Worm (Caenorhabditis elegans) whole organism, L2 larva: ENCODE results near the gene msp-31.

ENCODE experiments used
- C34F6.9 ChIP-seq: fragments of 150-350 bp; optimal IDR thresholded peaks from 2 replicates; lab custom pipeline; 2014; ENCODE audit warnings: missing biosample characterization, missing genetic modification characterization
- F13H6.1 ChIP-seq: sonication (generic microtip); optimal IDR thresholded peaks from 2 replicates; lab custom pipeline; 2016; ENCODE audit warnings: missing genetic modification characterization, missing compliant biosample characterization
- R02D3.7 ChIP-seq: fragments of 150-350 bp; optimal IDR thresholded peaks from 2 replicates; lab custom pipeline; 2014; ENCODE audit warnings: missing biosample characterization, missing genetic modification characterization
- Y55F3AM.14 ChIP-seq: fragments of 200-800 bp; sonication (Bioruptor generic); optimal IDR thresholded peaks from 2 replicates; lab custom pipeline; 2018; ENCODE audit warnings: mild to moderate bottlenecking, missing genetic modification characterization, missing compliant biosample characterization
- ZK546.5 ChIP-seq: sonication (generic microtip); optimal IDR thresholded peaks from 2 replicates; lab custom pipeline; 2017; ENCODE audit warnings: missing biosample characterization, missing genetic modification characterization
- alr-1 ChIP-seq: fragments of 150-350 bp; optimal IDR thresholded peaks from 2 replicates; lab custom pipeline; 2014; ENCODE audit warnings: missing biosample characterization, missing genetic modification characterization
- aly-2 ChIP-seq: fragments of 150-350 bp; optimal IDR thresholded peaks from 2 replicates; lab custom pipeline; 2014; ENCODE audit warnings: missing biosample characterization, missing genetic modification characterization
- ama-1 ChIP-seq: fragments of 150-350 bp; optimal IDR thresholded peaks from 2 replicates; lab custom pipeline; 2018; ENCODE audit warnings: inconsistent platforms
- blmp-1 ChIP-seq: sonication (generic microtip); optimal IDR thresholded peaks from 2 replicates; lab custom pipeline; 2017; ENCODE audit warnings: missing genetic modification characterization, mild to moderate bottlenecking, missing compliant biosample characterization, antibody characterized with exemption, moderate library complexity; ENCODE audit not compliant: insufficient read depth
- ceh-16 ChIP-seq: fragments of 150-350 bp; optimal IDR thresholded peaks from 2 replicates; lab custom pipeline; 2014; ENCODE audit warnings: missing biosample characterization, missing genetic modification characterization
- crh-2 ChIP-seq: sonication (generic microtip); optimal IDR thresholded peaks from 2 replicates; lab custom pipeline; 2017; ENCODE audit warnings: missing biosample characterization, missing genetic modification characterization
- egl-27 ChIP-seq: sonication (generic microtip); optimal IDR thresholded peaks from 3 replicates; lab custom pipeline; 2017; ENCODE audit warnings: missing biosample characterization, missing genetic modification reagents, missing genetic modification characterization
- elt-3 ChIP-seq: sonication (generic microtip); optimal IDR thresholded peaks from 2 replicates; lab custom pipeline; 2017; ENCODE audit warnings: missing biosample characterization, missing genetic modification characterization
- fos-1 ChIP-seq: fragments of 150-350 bp; optimal IDR thresholded peaks from 2 replicates; lab custom pipeline; 2014; ENCODE audit warnings: missing biosample characterization, missing genetic modification characterization
- gmeb-1 ChIP-seq: fragments of 150-350 bp; optimal IDR thresholded peaks from 2 replicates; lab custom pipeline; 2014; ENCODE audit warnings: missing biosample characterization, missing genetic modification characterization
- lin-11 ChIP-seq: fragments of 150-350 bp; sonication (generic microtip); optimal IDR thresholded peaks from 2 replicates; lab custom pipeline; 2014; ENCODE audit warnings: missing biosample characterization, missing genetic modification characterization, inconsistent platforms, mixed read lengths
- lin-13 ChIP-seq: fragments of 150-350 bp; optimal IDR thresholded peaks from 2 replicates; lab custom pipeline; 2014; ENCODE audit warnings: missing biosample characterization, missing genetic modification reagents, missing genetic modification characterization
- lin-39 ChIP-seq: fragments of 150-350 bp; optimal IDR thresholded peaks from 2 replicates; lab custom pipeline; 2014; ENCODE audit warnings: missing biosample characterization, missing genetic modification reagents, missing genetic modification characterization
- lsy-2 ChIP-seq, 2 experiments: fragments of 150-350 bp in 1 of 2; sonication (generic microtip) in 1 of 2; optimal IDR thresholded peaks; 2 replicates each; lab custom pipeline; 2014 to 2017; ENCODE audit warnings: missing biosample characterization in 2 of 2, missing genetic modification characterization in 2 of 2
- mab-5 ChIP-seq: fragments of 150-350 bp; optimal IDR thresholded peaks from 2 replicates; lab custom pipeline; 2014; ENCODE audit warnings: missing biosample characterization, missing genetic modification characterization
- mdl-1 ChIP-seq, 2 experiments: fragments of 150-350 bp in 1 of 2; sonication (generic microtip) in 1 of 2; optimal IDR thresholded peaks; 2 replicates each; lab custom pipeline; 2017; ENCODE audit warnings: missing biosample characterization in 2 of 2, missing genetic modification characterization in 2 of 2
- nhr-10 ChIP-seq: sonication (generic microtip); optimal IDR thresholded peaks from 2 replicates; lab custom pipeline; 2017; ENCODE audit warnings: missing biosample characterization, missing genetic modification characterization
- nhr-12 ChIP-seq: fragments of 150-350 bp; optimal IDR thresholded peaks from 2 replicates; lab custom pipeline; 2014; ENCODE audit warnings: missing biosample characterization, missing genetic modification characterization
- nhr-129 ChIP-seq: fragments of 150-350 bp; optimal IDR thresholded peaks from 2 replicates; lab custom pipeline; 2014; ENCODE audit warnings: missing biosample characterization, missing genetic modification characterization
- nhr-21 ChIP-seq: fragments of 150-350 bp; optimal IDR thresholded peaks from 2 replicates; lab custom pipeline; 2014; ENCODE audit warnings: missing biosample characterization, missing genetic modification characterization
- nhr-23 ChIP-seq: fragments of 150-350 bp; optimal IDR thresholded peaks from 2 replicates; lab custom pipeline; 2014; ENCODE audit warnings: missing biosample characterization, missing genetic modification reagents, missing genetic modification characterization
- nhr-25 ChIP-seq: fragments of 150-350 bp; sonication (generic microtip); optimal IDR thresholded peaks from 3 replicates; lab custom pipeline; 2014; ENCODE audit warnings: missing biosample characterization, missing genetic modification characterization
- nhr-6 ChIP-seq: fragments of 150-350 bp; optimal IDR thresholded peaks from 2 replicates; lab custom pipeline; 2014; ENCODE audit warnings: missing biosample characterization, missing genetic modification characterization
- peb-1 ChIP-seq: fragments of 150-350 bp; optimal IDR thresholded peaks from 2 replicates; lab custom pipeline; 2014; ENCODE audit warnings: missing biosample characterization, missing genetic modification characterization
- sem-4 ChIP-seq: fragments of 150-350 bp; optimal IDR thresholded peaks from 2 replicates; lab custom pipeline; 2014; ENCODE audit warnings: missing biosample characterization, missing genetic modification reagents, missing genetic modification characterization
- skn-1 ChIP-seq: sonication (generic microtip); optimal IDR thresholded peaks from 2 replicates; lab custom pipeline; 2017; ENCODE audit warnings: missing biosample characterization, missing genetic modification characterization
- sma-3 ChIP-seq: sonication (generic microtip); optimal IDR thresholded peaks from 2 replicates; lab custom pipeline; 2016; ENCODE audit warnings: missing genetic modification reagents, missing genetic modification characterization, missing compliant biosample characterization
- sma-9 ChIP-seq, 2 experiments: fragments of 150-350 bp in 1 of 2; sonication (generic microtip) in 1 of 2; optimal IDR thresholded peaks; 2 replicates each; lab custom pipeline; 2014 to 2016; ENCODE audit warnings: missing genetic modification characterization in 2 of 2, mild to moderate bottlenecking in 1 of 2, missing biosample characterization in 1 of 2, missing compliant biosample characterization in 1 of 2, missing genetic modification reagents in 1 of 2, moderate library complexity in 1 of 2
- snpc-4 ChIP-seq: fragments of 150-350 bp; optimal IDR thresholded peaks from 2 replicates; lab custom pipeline; 2014; ENCODE audit warnings: missing biosample characterization, missing genetic modification characterization
- unc-55 ChIP-seq: fragments of 150-350 bp; sonication (generic microtip); optimal IDR thresholded peaks from 3 replicates; lab custom pipeline; 2014; ENCODE audit warnings: missing biosample characterization, missing genetic modification reagents, missing genetic modification characterization
- unc-62 ChIP-seq: fragments of 150-350 bp; optimal IDR thresholded peaks from 2 replicates; lab custom pipeline; 2014; ENCODE audit warnings: missing biosample characterization, missing genetic modification reagents, missing genetic modification characterization
- zag-1 ChIP-seq: fragments of 150-350 bp; optimal IDR thresholded peaks from 2 replicates; lab custom pipeline; 2014; ENCODE audit warnings: missing biosample characterization, missing genetic modification characterization
- ztf-1 ChIP-seq: fragments of 200-800 bp; sonication (Bioruptor generic); conservative IDR thresholded peaks from 2 replicates; pipeline ENCODE4 v1.3.6; 2022; ENCODE audit warnings: missing genetic modification characterization, missing compliant biosample characterization
- ztf-11 ChIP-seq: sonication (generic microtip); optimal IDR thresholded peaks from 2 replicates; lab custom pipeline; 2017; ENCODE audit warnings: missing biosample characterization, missing genetic modification characterization
- ztf-4 ChIP-seq: fragments of 150-350 bp; optimal IDR thresholded peaks from 2 replicates; lab custom pipeline; 2014; ENCODE audit warnings: missing biosample characterization, missing genetic modification characterization

Gene msp-31

DNA sequence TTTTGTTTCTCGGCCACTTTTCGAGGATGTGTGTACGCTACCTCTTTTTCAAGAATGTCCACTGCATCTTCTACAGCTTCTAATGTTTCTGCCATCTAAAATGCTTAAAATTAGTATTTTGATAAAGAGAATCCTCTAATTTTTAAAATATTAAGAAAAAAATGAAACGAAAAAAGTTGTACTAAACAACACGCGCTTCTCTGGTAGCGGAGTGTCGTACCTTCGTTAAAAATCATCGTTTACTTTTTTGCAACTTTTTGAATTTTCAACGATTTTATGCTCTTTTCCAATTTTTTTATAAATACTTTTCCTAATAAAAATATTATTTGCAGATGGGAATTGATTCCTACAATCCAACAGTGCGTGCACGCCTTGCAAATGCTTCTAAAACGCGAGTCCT lies 29.3 kb upstream of the msp-31 start, which contains the start of the genes gldi-11 and ZK546.2:
Gene gldi-11, minus strand, starts transcription at position 95 of the 400 bp plus-strand sequence.
Gene ZK546.2, plus strand, starts transcription at position 333 of the 400 bp plus-strand sequence.
- TF ChIP-seq C34F6.9 (tag; lab: Kevin White, UChicago) (peak; percentile 39), ama-1 (peak; percentile 49), unc-55 (GFP tag; lab: Kevin White, UChicago) (peak; percentile 27), nhr-6 (tag; lab: Kevin White, UChicago) (no peak), lsy-2 (tag; optimal IDR thresholded peaks at IDR 0.05; lab: Kevin White, UChicago) (peak in 1 of 2 experiments; percentile 29)
- TF ChIP-seq, all 48 proteins: peak for 4

DNA sequence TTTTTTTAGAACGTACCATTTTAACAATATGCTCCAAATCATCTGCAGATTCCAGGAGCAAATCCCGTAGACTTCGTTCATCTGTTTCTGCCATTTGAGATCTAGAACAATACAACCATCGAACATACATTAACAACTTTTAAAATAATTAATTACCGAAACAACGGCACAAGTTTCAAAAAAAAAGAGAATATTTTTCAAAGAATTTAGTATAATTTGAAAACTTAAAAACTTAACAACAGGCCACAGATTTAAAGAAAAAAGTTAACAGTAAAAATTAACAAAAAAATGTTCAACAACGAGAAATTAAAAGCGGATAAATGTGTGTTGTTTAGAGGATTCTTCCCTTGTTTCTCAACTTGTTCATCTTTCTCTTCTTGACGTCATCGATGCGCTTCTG lies 27.5 kb upstream of the msp-31 start, which contains the start of gene mdt-4:
Gene mdt-4, minus strand, starts transcription at position 101 of the 400 bp plus-strand sequence.
- no peak for TF ChIP-seq R02D3.7 (tag; lab: Kevin White, UChicago)
- no peak for TF ChIP-seq Y55F3AM.14 (GFP tag; lab: Kevin White, UChicago)
- no peak for TF ChIP-seq blmp-1 (tag; lab: Kevin White, UChicago)
- TF ChIP-seq unc-62 (GFP tag; lab: Kevin White, UChicago) = no peak

DNA sequence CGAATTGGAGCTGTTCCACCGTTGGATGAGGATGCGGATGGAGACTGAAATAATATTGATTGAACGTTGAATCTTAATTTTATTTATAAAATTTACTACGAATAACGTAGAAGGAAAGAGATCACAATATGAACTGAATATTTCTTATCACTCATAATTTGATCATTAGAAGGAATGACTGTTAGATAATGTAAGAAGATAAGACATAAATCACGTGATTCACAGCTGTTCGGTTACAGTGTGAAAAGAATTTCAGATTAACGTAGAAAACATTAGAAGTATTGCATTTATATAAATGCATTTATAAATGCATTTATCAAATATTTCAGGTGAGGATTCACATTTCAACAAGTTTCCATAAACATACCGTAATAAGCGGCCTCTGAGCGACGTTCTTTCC lies 26.5 kb upstream of the msp-31 start:
- no peak for TF ChIP-seq unc-62 (GFP tag; lab: Kevin White, UChicago)
- TF ChIP-seq fos-1 (tag; lab: Kevin White, UChicago) = peak; percentile 75
- TF ChIP-seq lin-11 = no peak
- TF ChIP-seq lin-39 (tag; lab: Kevin White, UChicago) = no peak
- TF ChIP-seq sma-9 (GFP tag; optimal IDR thresholded peaks at IDR 0.05; lab: Kevin White, UChicago) = peak; percentile 40
- TF ChIP-seq sma-9 (tag; optimal IDR thresholded peaks at IDR 0.05; lab: Kevin White, UChicago) = no peak
- TF ChIP-seq crh-2 (tag; lab: Kevin White, UChicago) = peak; percentile 19
- TF ChIP-seq nhr-12 (tag; lab: Kevin White, UChicago) = no peak
- TF ChIP-seq lin-13 (GFP tag; lab: Kevin White, UChicago) = no peak
- TF ChIP-seq zag-1 = no peak
- TF ChIP-seq sma-3 = no peak
- no peak for TF ChIP-seq unc-55 (GFP tag; lab: Kevin White, UChicago)
- peak; percentile 7 for TF ChIP-seq gmeb-1
- TF ChIP-seq ceh-16 (tag; lab: Kevin White, UChicago) = no peak
- TF ChIP-seq nhr-129 (tag; lab: Kevin White, UChicago) = no peak
- TF ChIP-seq F13H6.1 = no peak

ce11 chrII:4942397-4942796 lies 26.0 kb upstream of the msp-31 start:
- no peak for TF ChIP-seq skn-1
- TF ChIP-seq Y55F3AM.14 (GFP tag; lab: Kevin White, UChicago) = peak; percentile 19
- TF ChIP-seq fos-1 (tag; lab: Kevin White, UChicago) = peak; percentile 6
- peak; percentile 72 for TF ChIP-seq nhr-129 (tag; lab: Kevin White, UChicago)
- TF ChIP-seq unc-55 (GFP tag; lab: Kevin White, UChicago) = peak; percentile 7
- no peak for TF ChIP-seq ztf-1
- TF ChIP-seq sma-9 (GFP tag; optimal IDR thresholded peaks at IDR 0.05; lab: Kevin White, UChicago) = peak; percentile 34
- no peak for TF ChIP-seq sma-9 (tag; optimal IDR thresholded peaks at IDR 0.05; lab: Kevin White, UChicago)
- peak; percentile 27 for TF ChIP-seq C34F6.9 (tag; lab: Kevin White, UChicago)
- no peak for TF ChIP-seq alr-1 (tag; lab: Kevin White, UChicago)
- no peak for TF ChIP-seq ztf-11 (tag; lab: Kevin White, UChicago)
- no peak for TF ChIP-seq nhr-25 (tag; lab: Kevin White, UChicago)
- no peak for TF ChIP-seq nhr-10
- TF ChIP-seq sma-3 = peak; percentile 52
- peak; percentile 27 for TF ChIP-seq lin-11
- TF ChIP-seq snpc-4 (tag; lab: Kevin White, UChicago) = no peak
- TF ChIP-seq ama-1 = peak; percentile 31
- peak in 1 of 2 experiments; percentile 13 for TF ChIP-seq lsy-2 (tag; optimal IDR thresholded peaks at IDR 0.05; lab: Kevin White, UChicago)
- TF ChIP-seq crh-2 (tag; lab: Kevin White, UChicago) = no peak
- TF ChIP-seq blmp-1 (tag; lab: Kevin White, UChicago) = no peak
- TF ChIP-seq lin-39 (tag; lab: Kevin White, UChicago) = no peak
- peak; percentile 22 for TF ChIP-seq gmeb-1
- peak; percentile 27 for TF ChIP-seq F13H6.1
- TF ChIP-seq peb-1 (tag; lab: Kevin White, UChicago) = no peak
- TF ChIP-seq unc-62 (GFP tag; lab: Kevin White, UChicago) = no peak
- TF ChIP-seq lin-13 (GFP tag; lab: Kevin White, UChicago) = no peak
- TF ChIP-seq, all 48 proteins: peak for 12

DNA sequence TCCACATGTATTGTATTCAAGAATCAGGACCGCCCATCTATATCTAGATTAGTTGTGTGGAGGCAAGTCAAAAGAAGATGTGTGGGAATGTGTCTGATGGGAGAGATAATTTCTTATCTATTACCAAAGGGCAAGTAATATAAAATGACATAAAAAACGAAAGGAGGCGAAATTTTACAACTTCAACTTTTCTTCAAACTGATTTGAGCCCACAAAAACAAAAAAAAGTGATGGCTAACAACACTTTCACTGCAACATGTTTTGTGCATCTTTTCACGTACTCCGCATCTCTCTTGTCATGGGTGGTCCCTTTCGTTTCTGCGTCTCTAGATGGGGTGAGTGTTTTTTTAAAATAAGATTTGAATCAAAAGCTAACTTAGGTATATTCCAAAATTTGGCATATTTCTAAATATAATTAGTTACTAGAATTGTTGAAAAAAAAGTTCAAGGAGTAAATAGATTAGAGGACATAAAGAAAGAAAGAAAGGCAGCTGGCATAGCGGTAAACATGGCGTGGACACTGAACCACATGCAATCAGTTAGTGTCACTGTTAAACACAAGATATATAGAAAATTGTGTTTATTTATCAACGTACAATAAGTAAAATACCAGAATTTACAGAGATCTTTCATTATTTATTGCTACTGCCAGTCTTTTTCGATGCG lies 25.3 kb upstream of the msp-31 start, which contains the start of gene ZK546.19:
Gene ZK546.19, plus strand, starts transcription at position 186 of the 666 bp plus-strand sequence.
- no peak for TF ChIP-seq elt-3
- TF ChIP-seq nhr-23 (tag; lab: Kevin White, UChicago) = peak; percentile 3
- no peak for TF ChIP-seq aly-2 (tag; lab: Kevin White, UChicago)
- no peak for TF ChIP-seq nhr-21 (tag; lab: Kevin White, UChicago)
- TF ChIP-seq nhr-6 (tag; lab: Kevin White, UChicago) = no peak
- TF ChIP-seq mab-5 (tag; lab: Kevin White, UChicago) = no peak
- TF ChIP-seq lsy-2 (tag; optimal IDR thresholded peaks at IDR 0.05; lab: Kevin White, UChicago) = peak in 1 of 2 experiments; percentile 43
- no peak for TF ChIP-seq peb-1 (tag; lab: Kevin White, UChicago)
- TF ChIP-seq ztf-4 (tag; lab: Kevin White, UChicago) = no peak
- no peak for TF ChIP-seq mdl-1 (tag; optimal IDR thresholded peaks at IDR 0.05; lab: Kevin White, UChicago)
- TF ChIP-seq Y55F3AM.14 (GFP tag; lab: Kevin White, UChicago) = no peak
- TF ChIP-seq ceh-16 (tag; lab: Kevin White, UChicago) = peak; percentile 36
- TF ChIP-seq ZK546.5 (tag; lab: Kevin White, UChicago) = no peak
- TF ChIP-seq egl-27 (tag; lab: Kevin White, UChicago) = no peak
- TF ChIP-seq ama-1 = no peak
- no peak for TF ChIP-seq ztf-1
- peak; percentile 18 for TF ChIP-seq sem-4 (tag; lab: Kevin White, UChicago)
- TF ChIP-seq blmp-1 (tag; lab: Kevin White, UChicago) = no peak
- TF ChIP-seq snpc-4 (tag; lab: Kevin White, UChicago) = no peak
